Fruit fly (Drosophila melanogaster): ENCODE results near the gene CG15739.

CG15739 gene

dm6 chrX:11885356-11885755 lies 12.2 kb downstream of the CG15739 start (continued):
- peak; percentile 34; the same call in 1 of the 2 replicates for TF ChIP-seq esg (GFP tag; conservative IDR thresholded peaks at IDR 0.05)
- peak; percentile 48 for TF ChIP-seq fd3F (GFP tag; optimal IDR thresholded peaks at IDR 0.05)
- TF ChIP-seq CG8924 (tag; optimal IDR thresholded peaks at IDR 0.05): peak; percentile 50
- TF ChIP-seq CG2202 (tag; optimal IDR thresholded peaks at IDR 0.05): no peak
- no peak for TF ChIP-seq tll (GFP tag; optimal IDR thresholded peaks at IDR 0.05)
- TF ChIP-seq salm (tag; optimal IDR thresholded peaks at IDR 0.05): peak; percentile 16
- TF ChIP-seq Oli (tag; optimal IDR thresholded peaks at IDR 0.05): peak; percentile 60
- TF ChIP-seq Deaf1 (tag; optimal IDR thresholded peaks at IDR 0.05): peak; percentile 39
- peak; percentile 48 for TF ChIP-seq CG3847 (GFP tag; IDR thresholded peaks at IDR 0.05)
- no peak for TF ChIP-seq lilli (GFP tag; optimal IDR thresholded peaks at IDR 0.05)
- TF ChIP-seq NK7.1 (GFP tag; optimal IDR thresholded peaks at IDR 0.05): no peak
- peak; percentile 26; the same call in 1 of the 2 replicates for TF ChIP-seq Ada2b (GFP tag; IDR thresholded peaks at IDR 0.05)
- TF ChIP-seq lbe (GFP tag; optimal IDR thresholded peaks at IDR 0.05): no peak
- no peak for TF ChIP-seq usp (GFP tag; optimal IDR thresholded peaks at IDR 0.05)
- peak; percentile 33; the same call in 1 of the 2 replicates for TF ChIP-seq CG6689 (GFP tag; IDR thresholded peaks at IDR 0.05)
- peak; percentile 50; the same call in 1 of the 2 replicates for TF ChIP-seq lmd (GFP tag; IDR thresholded peaks at IDR 0.05)
- TF ChIP-seq Dip3 (GFP tag; optimal IDR thresholded peaks at IDR 0.05): peak; percentile 10
- TF ChIP-seq mirr (GFP tag; optimal IDR thresholded peaks at IDR 0.05): peak; percentile 37
- peak; percentile 79 for TF ChIP-seq row (GFP tag; IDR thresholded peaks at IDR 0.05)
- peak; percentile 17 for TF ChIP-seq CG8388 (GFP tag; optimal IDR thresholded peaks at IDR 0.05)
- no peak for TF ChIP-seq CG1233 (GFP tag; optimal IDR thresholded peaks at IDR 0.05)
- no peak for TF ChIP-seq Blimp-1 (GFP tag; optimal IDR thresholded peaks at IDR 0.05)
- peak; percentile 8 for TF ChIP-seq MTF-1 (GFP tag; optimal IDR thresholded peaks at IDR 0.05; ENCODE audit: borderline replicate concordance)
- TF ChIP-seq CG31388 (GFP tag; optimal IDR thresholded peaks at IDR 0.05): no peak
- TF ChIP-seq CG6175 (GFP tag; IDR thresholded peaks at IDR 0.05): 0 out of 3 replicates have a peak, but pooled peaks have one; percentile 14
- peak; percentile 64 for TF ChIP-seq PHDP (tag; optimal IDR thresholded peaks at IDR 0.05)
- TF ChIP-seq Dek (tag; optimal IDR thresholded peaks at IDR 0.05): peak; percentile 37
- peak; percentile 24 for TF ChIP-seq CG11723 (GFP tag; optimal IDR thresholded peaks at IDR 0.05)
- TF ChIP-seq ewg (GFP tag; optimal IDR thresholded peaks at IDR 0.05): peak; percentile 6
- peak; percentile 61 for TF ChIP-seq CG13424 (tag; optimal IDR thresholded peaks at IDR 0.05)
- peak; percentile 44; the same call in 1 of the 3 replicates for TF ChIP-seq Dbx (GFP tag; IDR thresholded peaks at IDR 0.05)
- peak; percentile 6 for TF ChIP-seq CG18011 (GFP tag; optimal IDR thresholded peaks at IDR 0.05)
- TF ChIP-seq CG13296 (GFP tag; optimal IDR thresholded peaks at IDR 0.05): peak; percentile 69
- no peak for TF ChIP-seq aop (GFP tag; IDR thresholded peaks at IDR 0.05)
- TF ChIP-seq sob (GFP tag; IDR thresholded peaks at IDR 0.05): no peak
- TF ChIP-seq CG4730 (GFP tag; IDR thresholded peaks at IDR 0.05): no peak
- peak; percentile 49; the same call in 1 of the 2 replicates for TF ChIP-seq CG32532 (GFP tag; IDR thresholded peaks at IDR 0.05)
- peak; percentile 57 for TF ChIP-seq CG18599 (GFP tag; optimal IDR thresholded peaks at IDR 0.05)
- TF ChIP-seq Chrac-16 (GFP tag; optimal IDR thresholded peaks at IDR 0.05): peak; percentile 15
- TF ChIP-seq sens (GFP tag): peak; percentile 66
- TF ChIP-seq Rfx (GFP tag; IDR thresholded peaks at IDR 0.05): peak; percentile 58
- peak; percentile 35 for TF ChIP-seq Nf-YC (tag; optimal IDR thresholded peaks at IDR 0.05)
- TF ChIP-seq CG13775 (GFP tag; optimal IDR thresholded peaks at IDR 0.05): peak; percentile 26
- peak; percentile 19 for TF ChIP-seq CG5180 (GFP tag; optimal IDR thresholded peaks at IDR 0.05)
- TF ChIP-seq D19A (tag; optimal IDR thresholded peaks at IDR 0.05): peak; percentile 42
- no peak for TF ChIP-seq Hr78 (GFP tag; optimal IDR thresholded peaks at IDR 0.05)
- TF ChIP-seq CG12391 (tag; optimal IDR thresholded peaks at IDR 0.05): peak; percentile 44
- TF ChIP-seq CG10979 (tag; optimal IDR thresholded peaks at IDR 0.05): peak; percentile 18
- no peak for TF ChIP-seq gce (GFP tag; IDR thresholded peaks at IDR 0.05)
- TF ChIP-seq HHEX (GFP tag; optimal IDR thresholded peaks at IDR 0.05): peak; percentile 48

Measured in whole organism, embryonic.